Fruit fly (Drosophila melanogaster): ENCODE measurements around the gene CG32720.

Gene CG32720

DNA sequence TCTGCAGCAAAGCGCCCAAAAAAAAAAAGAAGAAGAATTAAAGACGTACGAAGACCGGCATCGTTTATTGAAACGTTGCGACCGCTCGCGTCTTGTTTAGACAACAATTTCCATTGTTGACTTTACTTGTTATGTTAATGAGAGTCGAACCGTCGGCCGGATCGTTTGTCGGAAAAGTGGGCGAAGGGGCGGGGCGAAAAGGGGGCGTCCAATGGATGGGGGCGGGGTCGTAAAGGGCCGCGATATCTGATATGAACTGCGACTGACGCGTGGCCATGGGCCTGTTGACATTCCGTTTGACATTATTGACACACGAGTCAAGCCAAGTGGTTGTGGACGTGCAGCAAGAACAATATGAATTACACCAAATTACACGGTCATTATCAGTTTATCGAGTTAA, 16.7 kb upstream of the CG32720 start:
- TF ChIP-seq CG5204 (GFP tag; optimal IDR thresholded peaks at IDR 0.05): no peak
- TF ChIP-seq Hr96 (GFP tag; optimal IDR thresholded peaks at IDR 0.05): no peak
- TF ChIP-seq CG7101 (tag; optimal IDR thresholded peaks at IDR 0.05): no peak
- no peak for TF ChIP-seq CG33017 (tag; optimal IDR thresholded peaks at IDR 0.05)
- TF ChIP-seq toe (GFP tag; optimal IDR thresholded peaks at IDR 0.05): no peak
- TF ChIP-seq Clk (GFP tag; optimal IDR thresholded peaks at IDR 0.05): no peak
- TF ChIP-seq cnc (optimal IDR thresholded peaks at IDR 0.05): no peak
- no peak for TF ChIP-seq CG11617 (GFP tag; optimal IDR thresholded peaks at IDR 0.05)
- no peak for TF ChIP-seq CG1620 (GFP tag; optimal IDR thresholded peaks at IDR 0.05)
- no peak for TF ChIP-seq CG14711 (tag; optimal IDR thresholded peaks at IDR 0.05)
- TF ChIP-seq kay (GFP tag; ENCODE audit: borderline replicate concordance): no peak
- TF ChIP-seq tj (GFP tag; optimal IDR thresholded peaks at IDR 0.05): no peak
- TF ChIP-seq Crg-1 (GFP tag; optimal IDR thresholded peaks at IDR 0.05): no peak

DNA sequence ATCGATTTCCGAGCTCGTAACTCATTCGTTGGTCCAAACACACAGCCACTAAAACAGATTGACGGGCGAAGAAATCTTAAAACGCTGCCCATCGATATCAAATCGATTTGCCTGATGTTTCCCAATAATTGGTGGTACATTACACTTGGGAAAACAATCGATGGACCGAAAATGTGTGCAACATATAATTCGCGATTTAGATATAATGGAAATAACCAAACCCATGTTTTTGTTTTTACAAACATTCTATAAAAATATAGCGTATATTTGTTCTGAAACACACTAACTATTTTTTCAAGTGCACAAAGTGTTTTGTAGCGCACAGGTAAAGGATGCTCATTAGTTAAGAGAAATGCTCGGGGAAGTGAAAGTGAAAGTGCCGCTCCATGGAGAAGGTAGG, 15.3 kb upstream of the CG32720 start:
- TF ChIP-seq kay (GFP tag; ENCODE audit: borderline replicate concordance) (no peak), bab1 (GFP tag; optimal IDR thresholded peaks at IDR 0.05) (no peak), CG7045 (GFP tag; optimal IDR thresholded peaks at IDR 0.05) (no peak), pad (GFP tag; optimal IDR thresholded peaks at IDR 0.05) (no peak), CG1620 (GFP tag; optimal IDR thresholded peaks at IDR 0.05) (no peak), CG11617 (GFP tag; optimal IDR thresholded peaks at IDR 0.05) (no peak), CG33017 (tag; optimal IDR thresholded peaks at IDR 0.05) (no peak), Clk (GFP tag; optimal IDR thresholded peaks at IDR 0.05) (no peak), toe (GFP tag; optimal IDR thresholded peaks at IDR 0.05) (no peak), ovo (GFP tag; optimal IDR thresholded peaks at IDR 0.05) (no peak), CG14711 (tag; optimal IDR thresholded peaks at IDR 0.05) (no peak), cnc (optimal IDR thresholded peaks at IDR 0.05) (no peak), CG7101 (tag; optimal IDR thresholded peaks at IDR 0.05) (no peak), tj (GFP tag; optimal IDR thresholded peaks at IDR 0.05) (no peak), CG12768 (GFP tag; optimal IDR thresholded peaks at IDR 0.05) (no peak), CG5204 (GFP tag; optimal IDR thresholded peaks at IDR 0.05) (no peak), cic (GFP tag; optimal IDR thresholded peaks at IDR 0.05) (no peak), Crg-1 (GFP tag; optimal IDR thresholded peaks at IDR 0.05) (no peak), Mnt (GFP tag; optimal IDR thresholded peaks at IDR 0.05) (no peak), Hr96 (GFP tag; optimal IDR thresholded peaks at IDR 0.05) (no peak)

DNA sequence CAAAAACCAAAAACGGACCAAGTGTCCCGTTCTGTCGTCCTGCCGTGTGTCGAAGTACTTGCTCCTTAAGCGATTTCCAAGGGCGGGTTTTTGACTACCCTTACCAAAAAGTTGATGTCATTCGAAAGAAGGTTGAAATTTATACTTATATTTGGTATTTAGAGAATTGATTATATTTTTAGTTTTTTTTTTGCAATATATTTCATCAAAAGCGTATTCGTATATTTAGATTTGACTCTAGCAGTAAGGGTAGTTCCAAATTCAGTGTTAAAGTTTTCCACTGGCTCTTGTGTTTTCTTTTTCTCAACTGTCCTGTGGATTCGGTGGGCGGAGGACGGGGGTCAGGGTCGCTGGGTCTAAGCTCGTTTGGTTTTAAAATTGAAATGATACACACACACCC, 13.9 kb upstream of the CG32720 start:
- TF ChIP-seq ovo (GFP tag; optimal IDR thresholded peaks at IDR 0.05): no peak
- TF ChIP-seq CG33017 (tag; optimal IDR thresholded peaks at IDR 0.05): no peak
- no peak for TF ChIP-seq cic (GFP tag; optimal IDR thresholded peaks at IDR 0.05)
- no peak for TF ChIP-seq CG7045 (GFP tag; optimal IDR thresholded peaks at IDR 0.05)
- TF ChIP-seq Clk (GFP tag; optimal IDR thresholded peaks at IDR 0.05): no peak
- no peak for TF ChIP-seq kay (GFP tag; ENCODE audit: borderline replicate concordance)
- TF ChIP-seq pad (GFP tag; optimal IDR thresholded peaks at IDR 0.05): no peak
- no peak for TF ChIP-seq CG1620 (GFP tag; optimal IDR thresholded peaks at IDR 0.05)
- no peak for TF ChIP-seq bab1 (GFP tag; optimal IDR thresholded peaks at IDR 0.05)

DNA sequence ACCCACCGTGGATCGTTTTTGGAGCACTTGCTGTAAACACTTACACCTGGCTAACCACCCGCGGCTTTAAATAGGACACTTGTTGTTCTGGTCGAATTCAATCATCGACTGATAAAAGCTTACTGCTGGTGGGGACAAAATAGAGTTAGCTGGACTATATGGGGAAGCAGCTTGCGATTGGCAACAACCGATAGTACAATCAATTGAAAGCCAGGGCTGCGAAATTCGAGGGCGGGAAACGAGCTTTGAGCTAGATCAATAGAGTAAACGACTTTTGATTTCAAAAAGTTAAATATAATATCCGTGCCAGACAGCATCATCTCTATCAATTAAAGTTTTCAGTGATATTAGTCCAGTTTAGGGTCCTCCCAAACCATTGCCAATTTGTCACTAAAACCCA, 11.1 kb upstream of the CG32720 start, which contains the start of gene CG32719:
CG32719 (minus strand) TSS at position 101 of the 400 bp plus-strand sequence.
- TF ChIP-seq Clk (GFP tag; optimal IDR thresholded peaks at IDR 0.05) (no peak), toe (GFP tag; optimal IDR thresholded peaks at IDR 0.05) (no peak), tj (GFP tag; optimal IDR thresholded peaks at IDR 0.05) (no peak), cic (GFP tag; optimal IDR thresholded peaks at IDR 0.05) (no peak), CG12768 (GFP tag; optimal IDR thresholded peaks at IDR 0.05) (no peak), CG7101 (tag; optimal IDR thresholded peaks at IDR 0.05) (no peak), CG1620 (GFP tag; optimal IDR thresholded peaks at IDR 0.05) (no peak), CG7045 (GFP tag; optimal IDR thresholded peaks at IDR 0.05) (no peak)

DNA sequence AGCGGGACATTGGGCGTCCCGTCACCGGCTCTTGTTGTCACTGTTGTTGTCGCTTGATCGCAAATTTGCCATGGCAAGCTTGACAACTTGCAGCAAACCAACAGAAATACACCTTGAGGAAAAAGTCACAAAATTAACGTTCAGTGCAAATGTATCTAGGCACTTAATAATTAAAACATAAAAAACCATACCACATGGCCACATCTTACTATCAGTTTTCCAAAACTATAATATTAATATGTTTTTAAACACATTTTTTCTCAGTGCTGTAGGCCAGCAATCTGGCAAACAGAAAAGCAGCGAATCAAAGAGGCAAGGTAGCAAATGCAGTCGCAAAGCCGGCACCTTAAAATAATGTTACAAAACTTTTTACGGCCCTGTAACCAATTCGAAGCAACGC, 9.6 kb upstream of the CG32720 start:
- TF ChIP-seq kay (GFP tag; ENCODE audit: borderline replicate concordance) (no peak), cnc (optimal IDR thresholded peaks at IDR 0.05) (no peak), pad (GFP tag; optimal IDR thresholded peaks at IDR 0.05) (no peak), tj (GFP tag; optimal IDR thresholded peaks at IDR 0.05) (no peak), CG7101 (tag; optimal IDR thresholded peaks at IDR 0.05) (no peak), ovo (GFP tag; optimal IDR thresholded peaks at IDR 0.05) (no peak), toe (GFP tag; optimal IDR thresholded peaks at IDR 0.05) (no peak), Crg-1 (GFP tag; optimal IDR thresholded peaks at IDR 0.05) (no peak), Hr96 (GFP tag; optimal IDR thresholded peaks at IDR 0.05) (no peak), CG5204 (GFP tag; optimal IDR thresholded peaks at IDR 0.05) (no peak), cic (GFP tag; optimal IDR thresholded peaks at IDR 0.05) (no peak), CG33017 (tag; optimal IDR thresholded peaks at IDR 0.05) (no peak), CG14711 (tag; optimal IDR thresholded peaks at IDR 0.05) (no peak), CG1620 (GFP tag; optimal IDR thresholded peaks at IDR 0.05) (no peak), bab1 (GFP tag; optimal IDR thresholded peaks at IDR 0.05) (no peak)

DNA sequence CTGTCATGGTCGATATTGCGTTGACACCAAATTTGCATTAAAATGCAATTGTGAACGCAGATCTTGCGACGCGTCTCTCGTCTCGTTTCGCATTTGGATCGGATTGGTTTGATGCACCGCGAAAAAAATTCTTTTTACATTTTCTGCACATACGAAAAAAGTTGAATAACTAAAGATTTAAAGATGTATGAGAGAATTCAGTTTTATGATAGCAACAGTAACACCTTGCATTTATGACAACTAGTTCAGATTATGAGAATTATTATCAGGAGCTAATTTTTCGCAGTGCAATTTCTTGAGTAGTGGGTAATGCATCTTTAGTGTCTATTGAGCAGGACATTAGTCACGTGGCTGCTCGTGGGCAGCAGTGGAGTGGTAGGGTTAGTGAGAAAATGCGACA, 7.1 kb upstream of the CG32720 start:
- TF ChIP-seq Crg-1 (GFP tag; optimal IDR thresholded peaks at IDR 0.05): no peak
- no peak for TF ChIP-seq tj (GFP tag; optimal IDR thresholded peaks at IDR 0.05)
- TF ChIP-seq toe (GFP tag; optimal IDR thresholded peaks at IDR 0.05): no peak

DNA sequence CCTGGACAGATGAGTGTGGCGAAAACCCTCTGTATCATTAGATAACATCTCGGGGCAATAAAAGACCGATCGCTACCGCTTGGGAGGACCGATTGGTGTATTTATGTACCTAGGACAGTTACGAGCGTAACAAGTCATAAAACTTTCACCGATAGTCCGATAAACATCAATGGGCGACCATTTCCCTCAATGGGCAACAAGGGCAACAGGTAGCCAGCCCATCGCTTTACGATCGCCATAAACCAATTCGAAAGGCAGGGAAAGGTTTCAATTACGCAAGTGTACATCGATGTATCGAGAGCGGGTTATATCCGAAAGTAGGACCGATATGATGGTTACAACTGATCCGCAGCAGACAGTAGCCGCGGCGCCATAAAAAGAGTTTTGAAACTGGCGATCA, 5.8 kb upstream of the CG32720 start:
- TF ChIP-seq Clk (GFP tag; optimal IDR thresholded peaks at IDR 0.05) (no peak), cic (GFP tag; optimal IDR thresholded peaks at IDR 0.05) (no peak), tj (GFP tag; optimal IDR thresholded peaks at IDR 0.05) (no peak), ovo (GFP tag; optimal IDR thresholded peaks at IDR 0.05) (no peak), kay (GFP tag; ENCODE audit: borderline replicate concordance) (no peak), cnc (optimal IDR thresholded peaks at IDR 0.05) (no peak), CG14711 (tag; optimal IDR thresholded peaks at IDR 0.05) (no peak), pad (GFP tag; optimal IDR thresholded peaks at IDR 0.05) (no peak), CG5204 (GFP tag; optimal IDR thresholded peaks at IDR 0.05) (no peak), CG7101 (tag; optimal IDR thresholded peaks at IDR 0.05) (no peak), CG7045 (GFP tag; optimal IDR thresholded peaks at IDR 0.05) (no peak), CG11617 (GFP tag; optimal IDR thresholded peaks at IDR 0.05) (no peak), Mnt (GFP tag; optimal IDR thresholded peaks at IDR 0.05) (no peak), CG12768 (GFP tag; optimal IDR thresholded peaks at IDR 0.05) (no peak)

Measured in whole organism, adult.